Worm (Caenorhabditis elegans) whole organism, L4 larva: ENCODE results near the gene C18A11.3.

ENCODE experiments used
- D1046.2 ChIP-seq: fragments of 200-800 bp; sonication (Bioruptor generic); IDR thresholded peaks from 2 replicates; pipeline ENCODE4 v1.3.6; 2022; ENCODE audit warnings: missing genetic modification characterization, missing compliant biosample characterization
- F49E8.2 ChIP-seq: sonication (generic microtip); optimal IDR thresholded peaks from 2 replicates; lab custom pipeline; 2016; ENCODE audit warnings: missing compliant biosample characterization, mild to moderate bottlenecking, missing genetic modification characterization, borderline replicate concordance
- T26A8.4 ChIP-seq: fragments of 200-800 bp; sonication (Bioruptor generic); IDR thresholded peaks from 2 replicates; pipeline ENCODE4 v1.3.6; 2022; ENCODE audit warnings: missing genetic modification characterization, missing compliant biosample characterization
- Y5F2A.4 ChIP-seq: fragments of 200-800 bp; sonication (Bioruptor generic); optimal IDR thresholded peaks from 2 replicates; lab custom pipeline; 2018; ENCODE audit warnings: mild to moderate bottlenecking, missing genetic modification characterization, missing compliant biosample characterization
- aha-1 ChIP-seq: fragments of 150-350 bp; peaks from one replicate; lab custom pipeline; 2014; ENCODE audit warnings: missing biosample characterization, missing genetic modification characterization
- aly-2 ChIP-seq: sonication (generic microtip); optimal IDR thresholded peaks from 2 replicates; lab custom pipeline; 2018; ENCODE audit warnings: missing biosample characterization, missing genetic modification characterization
- ama-1 ChIP-seq: fragments of 150-350 bp; optimal IDR thresholded peaks from 2 replicates; lab custom pipeline; 2014; ENCODE audit warnings: inconsistent platforms, mixed read lengths
- arid-1 ChIP-seq: fragments of 200-800 bp; sonication (Bioruptor generic); conservative IDR thresholded peaks from 2 replicates; pipeline ENCODE4 v1.3.6; 2022; ENCODE audit warnings: missing genetic modification reagents, missing genetic modification characterization, missing compliant biosample characterization
- ceh-44 ChIP-seq: fragments of 200-800 bp; sonication (Bioruptor generic); IDR thresholded peaks from 2 replicates; pipeline ENCODE4 v1.3.6; 2022; ENCODE audit warnings: missing genetic modification reagents, missing genetic modification characterization, missing compliant biosample characterization
- ceh-82 ChIP-seq: sonication (generic microtip); optimal IDR thresholded peaks from 2 replicates; lab custom pipeline; 2017; ENCODE audit warnings: missing biosample characterization, missing genetic modification characterization
- ces-1 ChIP-seq: fragments of 150-350 bp; sonication (generic microtip); optimal IDR thresholded peaks from 4 replicates; lab custom pipeline; 2014; ENCODE audit warnings: missing biosample characterization, missing genetic modification reagents, missing genetic modification characterization
- daf-16 ChIP-seq, 3 experiments: sonication (generic microtip); optimal IDR thresholded peaks; 2 replicates each; lab custom pipeline; 2016 to 2017; ENCODE audit warnings: missing genetic modification characterization in 3 of 3, missing genetic modification reagents in 3 of 3, mild to moderate bottlenecking in 2 of 3, missing compliant biosample characterization in 2 of 3, missing biosample characterization in 1 of 3, moderate library complexity in 1 of 3
- dmd-6 ChIP-seq: fragments of 200-800 bp; sonication (Bioruptor generic); IDR thresholded peaks from 2 replicates; pipeline ENCODE4 v1.3.6; 2022; ENCODE audit warnings: missing genetic modification reagents, missing genetic modification characterization, missing compliant biosample characterization
- duxl-1 ChIP-seq: sonication (generic microtip); optimal IDR thresholded peaks from 2 replicates; lab custom pipeline; 2016; ENCODE audit warnings: mild to moderate bottlenecking, missing genetic modification characterization, moderate library complexity, missing compliant biosample characterization; ENCODE audit not compliant: poor library complexity
- gei-8 ChIP-seq: fragments of 200-800 bp; sonication (Bioruptor generic); optimal IDR thresholded peaks from 2 replicates; lab custom pipeline; 2018; ENCODE audit warnings: mild to moderate bottlenecking, missing genetic modification characterization, missing compliant biosample characterization
- hif-1 ChIP-seq, 2 experiments: sonication (generic microtip); optimal IDR thresholded peaks; 2 replicates each; lab custom pipeline; 2016 to 2017; ENCODE audit warnings: missing compliant biosample characterization in 2 of 2, missing genetic modification characterization in 2 of 2, missing genetic modification reagents in 2 of 2, missing genotype in 2 of 2, mild to moderate bottlenecking in 1 of 2
- hlh-11 ChIP-seq: fragments of 200-800 bp; sonication (Bioruptor generic); optimal IDR thresholded peaks from 2 replicates; lab custom pipeline; 2018; ENCODE audit warnings: mild to moderate bottlenecking, missing genetic modification characterization, missing compliant biosample characterization
- hlh-30 ChIP-seq: sonication (generic microtip); optimal IDR thresholded peaks from 2 replicates; lab custom pipeline; 2017; ENCODE audit warnings: antibody characterized with exemption, mild to moderate bottlenecking, missing genetic modification characterization, missing compliant biosample characterization; ENCODE audit not compliant: insufficient read depth
- hmg-1.1 ChIP-seq: fragments of 200-800 bp; sonication (Bioruptor generic); IDR thresholded peaks from 2 replicates; pipeline ENCODE4 v1.3.6; 2022; ENCODE audit warnings: missing genetic modification reagents, missing genetic modification characterization, missing compliant biosample characterization
- jun-1 ChIP-seq: fragments of 150-350 bp; optimal IDR thresholded peaks from 2 replicates; lab custom pipeline; 2014; ENCODE audit warnings: missing biosample characterization, missing genetic modification reagents, missing genetic modification characterization
- lim-7 ChIP-seq: fragments of 200-800 bp; sonication (Bioruptor generic); IDR thresholded peaks from 2 replicates; pipeline ENCODE4 v1.3.6; 2022; ENCODE audit warnings: missing genetic modification characterization, missing compliant biosample characterization
- lin-13 ChIP-seq: fragments of 150-350 bp; optimal IDR thresholded peaks from 2 replicates; lab custom pipeline; 2014; ENCODE audit warnings: missing biosample characterization, missing genetic modification reagents, missing genetic modification characterization
- lin-15B ChIP-seq: fragments of 150-350 bp; sonication (generic microtip); optimal IDR thresholded peaks from 3 replicates; lab custom pipeline; 2014; ENCODE audit warnings: missing biosample characterization, missing genetic modification characterization
- lin-38 ChIP-seq: fragments of 200-800 bp; sonication (Bioruptor generic); IDR thresholded peaks from 2 replicates; pipeline ENCODE4 v1.3.6; 2022; ENCODE audit warnings: missing genetic modification reagents, missing genetic modification characterization, missing compliant biosample characterization
- lin-39 ChIP-seq: fragments of 150-350 bp; optimal IDR thresholded peaks from 2 replicates; lab custom pipeline; 2014; ENCODE audit warnings: missing biosample characterization, missing genetic modification reagents, missing genetic modification characterization
- madf-5 ChIP-seq, 2 experiments: fragments of 200-800 bp; sonication (Bioruptor generic); IDR thresholded peaks; 2 replicates each; pipeline ENCODE4 v1.3.6; 2022; ENCODE audit warnings: missing compliant biosample characterization in 2 of 2, missing genetic modification characterization in 2 of 2
- mes-2 ChIP-seq: sonication (generic microtip); optimal IDR thresholded peaks from 2 replicates; lab custom pipeline; 2016; ENCODE audit warnings: missing genotype, mild to moderate bottlenecking, missing genetic modification characterization, missing compliant biosample characterization; ENCODE audit not compliant: poor library complexity, severe bottlenecking
- mxl-3 ChIP-seq: fragments of 200-800 bp; sonication (Bioruptor generic); optimal IDR thresholded peaks from 2 replicates; lab custom pipeline; 2018; ENCODE audit warnings: mild to moderate bottlenecking, missing genetic modification characterization, missing compliant biosample characterization
- nhr-10 ChIP-seq: fragments of 150-350 bp; optimal IDR thresholded peaks from 2 replicates; lab custom pipeline; 2014; ENCODE audit warnings: missing biosample characterization, missing genetic modification characterization
- nhr-102 ChIP-seq: sonication (generic microtip); optimal IDR thresholded peaks from 2 replicates; lab custom pipeline; 2016; ENCODE audit warnings: mild to moderate bottlenecking, missing genetic modification characterization, moderate library complexity, missing compliant biosample characterization
- nhr-111 ChIP-seq: fragments of 200-800 bp; sonication (Bioruptor generic); optimal IDR thresholded peaks from 2 replicates; lab custom pipeline; 2018; ENCODE audit warnings: mild to moderate bottlenecking, missing genetic modification characterization, missing compliant biosample characterization
- nhr-28 ChIP-seq: fragments of 150-350 bp; optimal IDR thresholded peaks from 2 replicates; lab custom pipeline; 2014; ENCODE audit warnings: missing biosample characterization, missing genetic modification characterization
- nhr-6 ChIP-seq: fragments of 150-350 bp; optimal IDR thresholded peaks from 2 replicates; lab custom pipeline; 2014; ENCODE audit warnings: missing biosample characterization, missing genetic modification characterization
- nhr-77 ChIP-seq: fragments of 150-350 bp; optimal IDR thresholded peaks from 2 replicates; lab custom pipeline; 2014; ENCODE audit warnings: missing biosample characterization, missing genetic modification characterization
- php-3 ChIP-seq: fragments of 200-800 bp; sonication (Bioruptor generic); IDR thresholded peaks from 2 replicates; pipeline ENCODE4 v1.3.6; 2022; ENCODE audit warnings: missing genetic modification reagents, missing genetic modification characterization, missing compliant biosample characterization
- pqm-1 ChIP-seq: sonication (generic microtip); optimal IDR thresholded peaks from 2 replicates; lab custom pipeline; 2017; ENCODE audit warnings: missing biosample characterization, missing genetic modification characterization
- rbr-2 ChIP-seq: sonication (generic microtip); optimal IDR thresholded peaks from 2 replicates; lab custom pipeline; 2016; ENCODE audit warnings: missing genotype, missing genetic modification characterization, missing compliant biosample characterization
- sdz-12 ChIP-seq: fragments of 200-800 bp; sonication (Bioruptor generic); optimal IDR thresholded peaks from 2 replicates; lab custom pipeline; 2018; ENCODE audit warnings: mild to moderate bottlenecking, missing genetic modification characterization, missing compliant biosample characterization
- snpc-4 ChIP-seq: fragments of 150-350 bp; optimal IDR thresholded peaks from 2 replicates; lab custom pipeline; 2014; ENCODE audit warnings: missing biosample characterization, missing genetic modification characterization
- spr-3 ChIP-seq: fragments of 200-800 bp; sonication (Bioruptor generic); optimal IDR thresholded peaks from 2 replicates; lab custom pipeline; 2018; ENCODE audit warnings: mild to moderate bottlenecking, missing genetic modification characterization, missing compliant biosample characterization
- tag-97 ChIP-seq: fragments of 200-800 bp; sonication (Bioruptor generic); IDR thresholded peaks from 2 replicates; pipeline ENCODE4 v1.3.6; 2022; ENCODE audit warnings: missing genetic modification characterization, missing compliant biosample characterization
- tra-1 ChIP-seq: fragments of 200-800 bp; sonication (Bioruptor generic); IDR thresholded peaks from 2 replicates; pipeline ENCODE4 v1.3.6; 2022; ENCODE audit warnings: missing genetic modification reagents, missing genetic modification characterization, missing compliant biosample characterization
- vab-7 ChIP-seq: fragments of 200-800 bp; sonication (Bioruptor generic); IDR thresholded peaks from 2 replicates; pipeline ENCODE4 v1.3.6; 2022; ENCODE audit warnings: missing genetic modification reagents, missing genetic modification characterization, missing compliant biosample characterization
- zag-1 ChIP-seq: fragments of 150-350 bp; optimal IDR thresholded peaks from 2 replicates; lab custom pipeline; 2014; ENCODE audit warnings: missing biosample characterization, missing genetic modification characterization
- zfp-2 ChIP-seq: sonication (generic microtip); optimal IDR thresholded peaks from 2 replicates; lab custom pipeline; 2016; ENCODE audit warnings: mild to moderate bottlenecking, missing genetic modification characterization, missing compliant biosample characterization
- zip-11 ChIP-seq: fragments of 200-800 bp; sonication (Bioruptor generic); IDR thresholded peaks from 2 replicates; pipeline ENCODE4 v1.3.6; 2022; ENCODE audit warnings: missing genetic modification characterization, missing compliant biosample characterization

C18A11.3 gene

ce11 chrX:8088474-8088873 lies 27.6 kb downstream of the C18A11.3 start, which contains the start of gene vem-1:
Gene vem-1, minus strand, starts transcription at chrX:8088574.
- TF ChIP-seq sdz-12 (GFP tag; lab: Kevin White, UChicago) (peak; percentile 18), lin-38 (GFP tag; lab: Robert Waterston, UW) (no peak), lin-15B (tag; lab: Kevin White, UChicago) (no peak), vab-7 (GFP tag; lab: Robert Waterston, UW) (0 out of 2 replicates have a peak, but pooled peaks have one; percentile 13), lim-7 (GFP tag; lab: Robert Waterston, UW) (0 out of 2 replicates have a peak, but pooled peaks have one; percentile 40), mes-2 (no peak), tra-1 (GFP tag; lab: Robert Waterston, UW) (0 out of 2 replicates have a peak, but pooled peaks have one; percentile 35), hif-1 (tag; optimal IDR thresholded peaks at IDR 0.05; lab: Kevin White, UChicago) (peak in 1 of 2 experiments; percentile 56)

DNA sequence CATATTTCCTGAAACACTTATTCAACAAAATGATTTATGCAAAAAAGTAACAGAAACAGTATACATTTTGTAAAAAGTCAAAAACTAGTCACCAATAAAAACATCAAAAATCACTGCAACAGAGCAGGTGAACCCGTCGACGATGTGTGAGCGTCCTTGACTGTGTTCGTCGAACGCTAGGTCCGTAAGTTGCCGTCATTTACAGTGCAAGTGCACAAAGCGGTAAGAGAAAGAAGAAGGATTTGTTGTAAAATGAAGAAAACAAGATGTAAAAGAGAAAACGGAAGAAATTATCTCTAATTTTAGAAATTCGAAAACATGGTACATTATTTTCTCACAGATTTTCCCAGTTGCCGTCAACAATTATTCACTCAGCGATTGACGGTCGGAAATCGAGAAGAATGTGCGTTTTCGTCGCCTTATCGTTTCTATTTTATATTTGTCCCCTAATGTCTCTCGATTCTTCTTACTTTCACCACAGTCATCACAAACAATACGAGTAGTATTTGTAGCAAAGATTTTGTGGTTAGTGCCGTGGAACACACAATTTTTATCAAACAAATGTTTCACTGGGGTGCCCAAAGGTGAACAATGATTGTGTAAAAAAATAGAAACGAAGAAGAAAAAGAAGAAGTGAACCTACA lies 28.5 kb downstream of the C18A11.3 start:
- TF ChIP-seq nhr-28 (tag; lab: Kevin White, UChicago) (peak; percentile 97), aha-1 (tag; lab: Kevin White, UChicago) (peak; percentile 13), rbr-2 (tag; lab: Kevin White, UChicago) (peak; percentile 37), zip-11 (GFP tag; lab: Robert Waterston, UW) (no peak), vab-7 (GFP tag; lab: Robert Waterston, UW) (no peak), hlh-11 (peak; percentile 47), Y5F2A.4 (GFP tag; lab: Kevin White, UChicago) (no peak), ama-1 (lab: Kevin White, UChicago) (no peak), nhr-10 (tag; lab: Kevin White, UChicago) (peak; percentile 44), mes-2 (peak; percentile 39), jun-1 (tag; lab: Kevin White, UChicago) (peak; percentile 0), nhr-102 (tag; lab: Kevin White, UChicago) (peak; percentile 50), madf-5 (GFP tag; IDR thresholded peaks at IDR 0.05; lab: Robert Waterston, UW) (no peak), tra-1 (GFP tag; lab: Robert Waterston, UW) (no peak), hmg-1.1 (peak; percentile 31; the same call in 1 of the 2 replicates), dmd-6 (GFP tag; lab: Robert Waterston, UW) (peak; percentile 59), nhr-77 (tag; lab: Kevin White, UChicago) (peak; percentile 70), T26A8.4 (GFP tag; lab: Robert Waterston, UW) (peak; percentile 41; the same call in 1 of the 2 replicates), php-3 (GFP tag; lab: Robert Waterston, UW) (no peak), nhr-6 (tag; lab: Kevin White, UChicago) (no peak), pqm-1 (tag; lab: Kevin White, UChicago) (peak; percentile 52), daf-16 (GFP tag; optimal IDR thresholded peaks at IDR 0.05; lab: Kevin White, UChicago) (no peak), daf-16 (tag; optimal IDR thresholded peaks at IDR 0.05; lab: Kevin White, UChicago) (peak; percentile 95)
- TF ChIP-seq, all 104 proteins: peak for 14

DNA sequence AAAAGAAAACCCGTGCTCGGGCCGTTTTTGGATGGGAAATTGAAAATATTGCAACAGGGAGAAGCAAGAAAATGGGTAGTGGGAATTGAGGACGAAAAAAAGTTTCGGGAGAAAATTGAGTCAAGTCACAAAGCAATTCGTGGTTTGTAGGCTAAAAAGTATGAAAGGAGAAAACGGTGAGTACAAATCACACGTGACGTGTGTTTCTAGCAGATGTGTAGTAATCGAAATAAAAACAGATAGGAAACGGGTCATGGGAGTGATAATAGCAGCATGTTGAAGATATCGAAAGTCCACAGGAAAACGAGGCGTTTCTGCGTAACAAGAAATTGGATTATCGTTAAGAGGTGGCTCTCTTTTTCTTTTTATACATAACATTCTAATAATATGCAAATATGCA lies 29.0 kb downstream of the C18A11.3 start:
- TF ChIP-seq ceh-82 = no peak
- TF ChIP-seq duxl-1 (tag; lab: Kevin White, UChicago) = no peak
- TF ChIP-seq zfp-2 = no peak
- no peak for TF ChIP-seq snpc-4 (tag; lab: Kevin White, UChicago)
- TF ChIP-seq aly-2 = no peak
- TF ChIP-seq tag-97 (GFP tag; lab: Robert Waterston, UW) = no peak
- TF ChIP-seq vab-7 (GFP tag; lab: Robert Waterston, UW) = no peak
- TF ChIP-seq ces-1 (GFP tag; lab: Kevin White, UChicago) = no peak
- no peak for TF ChIP-seq spr-3 (GFP tag; lab: Kevin White, UChicago)
- TF ChIP-seq lin-39 = no peak
- TF ChIP-seq arid-1 = no peak
- TF ChIP-seq lin-13 (GFP tag; lab: Kevin White, UChicago) = no peak
- peak; percentile 45 for TF ChIP-seq mxl-3 (GFP tag; lab: Kevin White, UChicago)
- TF ChIP-seq D1046.2 = no peak
- no peak for TF ChIP-seq pqm-1 (tag; lab: Kevin White, UChicago)
- TF ChIP-seq F49E8.2 (tag; lab: Kevin White, UChicago) = no peak
- peak; percentile 32 for TF ChIP-seq gei-8 (GFP tag; lab: Kevin White, UChicago)
- no peak for TF ChIP-seq nhr-111 (GFP tag; lab: Kevin White, UChicago)
- TF ChIP-seq zag-1 = no peak
- no peak for TF ChIP-seq ceh-44 (GFP tag; lab: Robert Waterston, UW)
- peak; percentile 78 for TF ChIP-seq hlh-30
